Fruit fly (Drosophila melanogaster) whole organism, prepupa: ENCODE results near the gene OXA1L.
A peak's percentile ranks its signal among the peaks of the same experiment; 100 is the strongest.

Source experiments
- Blimp-1 ChIP-seq: fragments of 200-800 bp; sonication (Bioruptor generic); optimal IDR thresholded peaks from 3 replicates; lab custom pipeline; 2017; ENCODE audit warnings: missing biosample characterization, missing genetic modification characterization, mild to moderate bottlenecking, moderate library complexity, missing genetic modification reagents
- CG11902 ChIP-seq: fragments of 200-800 bp; sonication (Bioruptor generic); optimal IDR thresholded peaks from 3 replicates; lab custom pipeline; 2016; ENCODE audit warnings: missing biosample characterization, missing genetic modification characterization
- CG15336 ChIP-seq: fragments of 200-800 bp; sonication (Bioruptor generic); IDR thresholded peaks from 2 replicates; pipeline ENCODE4 v1.3.6; 2022; ENCODE audit warnings: missing biosample characterization, missing genetic modification characterization
- CG16779 ChIP-seq: fragments of 200-800 bp; sonication (Bioruptor generic); optimal IDR thresholded peaks from 3 replicates; lab custom pipeline; 2017; ENCODE audit warnings: missing biosample characterization, mild to moderate bottlenecking, missing genetic modification characterization
- CG3032 ChIP-seq: fragments of 200-800 bp; optimal IDR thresholded peaks from 2 replicates; lab custom pipeline; 2019; ENCODE audit warnings: missing biosample characterization, mild to moderate bottlenecking, missing genetic modification characterization, moderate library complexity
- CG31627 ChIP-seq: fragments of 200-800 bp; sonication (Bioruptor generic); optimal IDR thresholded peaks from 3 replicates; lab custom pipeline; 2016; ENCODE audit warnings: missing biosample characterization, missing genetic modification characterization
- CG32006 ChIP-seq: fragments of 200-800 bp; sonication (Bioruptor generic); optimal IDR thresholded peaks from 3 replicates; lab custom pipeline; 2017; ENCODE audit warnings: missing biosample characterization, mild to moderate bottlenecking, missing genetic modification characterization
- CG34406 ChIP-seq: fragments of 200-800 bp; sonication (Bioruptor generic); optimal IDR thresholded peaks from 3 replicates; lab custom pipeline; 2016; ENCODE audit warnings: missing biosample characterization, missing genetic modification characterization
- CG4318 ChIP-seq: fragments of 200-800 bp; sonication (Bioruptor generic); optimal IDR thresholded peaks from 3 replicates; lab custom pipeline; 2017; ENCODE audit warnings: missing biosample characterization, mild to moderate bottlenecking, missing genetic modification characterization
- CG6276 ChIP-seq: fragments of 200-800 bp; sonication (Bioruptor generic); optimal IDR thresholded peaks from 2 replicates; lab custom pipeline; 2017; ENCODE audit warnings: missing biosample characterization, mild to moderate bottlenecking, missing genetic modification characterization
- CG6792 ChIP-seq: fragments of 200-800 bp; sonication (Bioruptor generic); optimal IDR thresholded peaks from 3 replicates; lab custom pipeline; 2016; ENCODE audit warnings: missing biosample characterization, missing genetic modification characterization
- CG6808 ChIP-seq: fragments of 200-800 bp; sonication (Bioruptor generic); optimal IDR thresholded peaks from 3 replicates; lab custom pipeline; 2017; ENCODE audit warnings: missing biosample characterization, missing genetic modification characterization, mild to moderate bottlenecking, moderate library complexity, missing genetic modification reagents
- CG6854 ChIP-seq: fragments of 200-800 bp; sonication (Bioruptor generic); optimal IDR thresholded peaks from 2 replicates; lab custom pipeline; 2017; ENCODE audit warnings: missing biosample characterization, mild to moderate bottlenecking, missing genetic modification characterization
- CG7368 ChIP-seq: fragments of 200-800 bp; sonication (Bioruptor generic); optimal IDR thresholded peaks from 3 replicates; lab custom pipeline; 2016; ENCODE audit warnings: missing biosample characterization, missing genetic modification characterization
- CG8119 ChIP-seq: fragments of 200-800 bp; sonication (Bioruptor generic); IDR thresholded peaks from 3 replicates; pipeline ENCODE4 v1.3.6; 2022; ENCODE audit warnings: missing biosample characterization, missing genetic modification characterization
- CG8632 ChIP-seq: fragments of 200-800 bp; sonication (Bioruptor generic); optimal IDR thresholded peaks from 3 replicates; lab custom pipeline; 2016; ENCODE audit warnings: missing biosample characterization, missing genetic modification characterization
- CG9139 ChIP-seq: fragments of 200-800 bp; sonication (Bioruptor generic); optimal IDR thresholded peaks from 3 replicates; lab custom pipeline; 2017; ENCODE audit warnings: missing biosample characterization, mild to moderate bottlenecking, missing genetic modification characterization
- Eip75B ChIP-seq: fragments of 200-800 bp; sonication (Bioruptor generic); optimal IDR thresholded peaks from 3 replicates; lab custom pipeline; 2016; ENCODE audit warnings: missing biosample characterization, missing genetic modification characterization
- Eip78C ChIP-seq: fragments of 200-800 bp; sonication (Bioruptor generic); peaks from one replicate; lab custom pipeline; 2016; ENCODE audit warnings: missing biosample characterization, missing genetic modification characterization
- Eip93F ChIP-seq: fragments of 200-800 bp; sonication (Bioruptor generic); optimal IDR thresholded peaks from 2 replicates; lab custom pipeline; 2016; ENCODE audit warnings: missing biosample characterization, mild to moderate bottlenecking, missing genetic modification characterization
- Ets21C ChIP-seq: fragments of 200-800 bp; sonication (Bioruptor generic); optimal IDR thresholded peaks from 3 replicates; lab custom pipeline; 2016; ENCODE audit warnings: missing biosample characterization, missing genetic modification characterization
- Gug ChIP-seq: fragments of 200-800 bp; sonication (Bioruptor generic); IDR thresholded peaks from 2 replicates; pipeline ENCODE4 v1.3.6; 2022; ENCODE audit warnings: missing biosample characterization, missing genetic modification characterization
- Hr38 ChIP-seq: sonication (Bioruptor generic); optimal IDR thresholded peaks from 2 replicates; lab custom pipeline; 2016; ENCODE audit warnings: missing biosample characterization, missing genetic modification characterization
- Hr39 ChIP-seq: fragments of 200-800 bp; sonication (Bioruptor generic); optimal IDR thresholded peaks from 2 replicates; lab custom pipeline; 2016; ENCODE audit warnings: missing biosample characterization, missing genetic modification characterization
- Lpt ChIP-seq: fragments of 200-800 bp; sonication (Bioruptor generic); optimal IDR thresholded peaks from 3 replicates; lab custom pipeline; 2016; ENCODE audit warnings: missing biosample characterization, missing genetic modification characterization
- Met ChIP-seq: fragments of 200-800 bp; sonication (Bioruptor generic); optimal IDR thresholded peaks from 3 replicates; lab custom pipeline; 2016; ENCODE audit warnings: missing biosample characterization, missing genetic modification characterization
- OdsH ChIP-seq: fragments of 200-800 bp; sonication (Bioruptor generic); optimal IDR thresholded peaks from 3 replicates; lab custom pipeline; 2016; ENCODE audit warnings: missing biosample characterization, missing genetic modification characterization
- Smox ChIP-seq: fragments of 200-800 bp; sonication (Bioruptor generic); optimal IDR thresholded peaks from 3 replicates; lab custom pipeline; 2016; ENCODE audit warnings: missing biosample characterization, missing genetic modification characterization
- Sox102F ChIP-seq: fragments of 200-800 bp; sonication (Bioruptor generic); optimal IDR thresholded peaks from 2 replicates; lab custom pipeline; 2016; ENCODE audit warnings: missing biosample characterization, mild to moderate bottlenecking, missing genetic modification characterization
- achi ChIP-seq: fragments of 200-800 bp; sonication (Bioruptor generic); optimal IDR thresholded peaks from 3 replicates; lab custom pipeline; 2016; ENCODE audit warnings: missing biosample characterization, missing genetic modification characterization
- cyc ChIP-seq: fragments of 200-800 bp; sonication (Bioruptor generic); optimal IDR thresholded peaks from 3 replicates; lab custom pipeline; 2016; ENCODE audit warnings: missing biosample characterization, missing genetic modification characterization
- dac ChIP-seq: fragments of 200-800 bp; sonication (Bioruptor generic); optimal IDR thresholded peaks from 2 replicates; lab custom pipeline; 2017; ENCODE audit warnings: missing biosample characterization, mild to moderate bottlenecking, missing genetic modification characterization
- dsx ChIP-seq: fragments of 200-800 bp; optimal IDR thresholded peaks from 3 replicates; lab custom pipeline; 2019; ENCODE audit warnings: missing biosample characterization, mild to moderate bottlenecking, missing genetic modification characterization, moderate library complexity; ENCODE audit not compliant: poor library complexity, severe bottlenecking
- esn ChIP-seq: fragments of 200-800 bp; sonication (Bioruptor generic); optimal IDR thresholded peaks from 2 replicates; lab custom pipeline; 2016; ENCODE audit warnings: missing biosample characterization, mild to moderate bottlenecking, missing genetic modification characterization, moderate library complexity
- fd59A ChIP-seq: fragments of 200-800 bp; sonication (Bioruptor generic); optimal IDR thresholded peaks from 2 replicates; lab custom pipeline; 2017; ENCODE audit warnings: missing biosample characterization, mild to moderate bottlenecking, missing genetic modification characterization, missing genetic modification reagents
- fkh ChIP-seq: fragments of 200-800 bp; sonication (Bioruptor generic); optimal IDR thresholded peaks from 3 replicates; lab custom pipeline; 2017; ENCODE audit warnings: missing biosample characterization, mild to moderate bottlenecking, missing genetic modification characterization, moderate library complexity
- lz ChIP-seq: fragments of 200-800 bp; sonication (Bioruptor generic); optimal IDR thresholded peaks from 3 replicates; lab custom pipeline; 2016; ENCODE audit warnings: missing biosample characterization, missing genetic modification characterization
- net ChIP-seq: fragments of 200-800 bp; sonication (Bioruptor generic); optimal IDR thresholded peaks from 3 replicates; lab custom pipeline; 2016; ENCODE audit warnings: missing biosample characterization, missing genetic modification characterization
- pdm3 ChIP-seq: fragments of 200-800 bp; sonication (Bioruptor generic); optimal IDR thresholded peaks from 3 replicates; lab custom pipeline; 2016; ENCODE audit warnings: missing biosample characterization, missing genetic modification characterization
- salr ChIP-seq, 2 experiments: fragments of 200-800 bp; sonication (Bioruptor generic); optimal IDR thresholded peaks; 3 replicates each; lab custom pipeline; 2016 to 2018; ENCODE audit warnings: missing biosample characterization in 2 of 2, missing genetic modification characterization in 2 of 2, mild to moderate bottlenecking in 1 of 2
- spab ChIP-seq: fragments of 200-800 bp; sonication (Bioruptor generic); optimal IDR thresholded peaks from 2 replicates; lab custom pipeline; 2017; ENCODE audit warnings: missing biosample characterization, mild to moderate bottlenecking, missing genetic modification characterization, missing genetic modification reagents
- ss ChIP-seq, 2 experiments: fragments of 200-800 bp; sonication (Bioruptor generic); optimal IDR thresholded peaks; 2 replicates in 1 of 2; 3 replicates in 1 of 2; lab custom pipeline; 2017 to 2018; ENCODE audit warnings: mild to moderate bottlenecking in 2 of 2, missing biosample characterization in 2 of 2, missing genetic modification characterization in 2 of 2, moderate library complexity in 1 of 2
- svp ChIP-seq: fragments of 200-800 bp; sonication (Bioruptor generic); peaks from one replicate; lab custom pipeline; 2016; ENCODE audit warnings: missing biosample characterization, missing genetic modification characterization
- topi ChIP-seq: fragments of 200-800 bp; sonication (Bioruptor generic); optimal IDR thresholded peaks from 3 replicates; lab custom pipeline; 2016; ENCODE audit warnings: missing biosample characterization, missing genetic modification characterization
- vri ChIP-seq: fragments of 200-800 bp; sonication (Bioruptor generic); optimal IDR thresholded peaks from 3 replicates; lab custom pipeline; 2016; ENCODE audit warnings: missing biosample characterization, mild to moderate bottlenecking, missing genetic modification characterization

Gene OXA1L

DNA sequence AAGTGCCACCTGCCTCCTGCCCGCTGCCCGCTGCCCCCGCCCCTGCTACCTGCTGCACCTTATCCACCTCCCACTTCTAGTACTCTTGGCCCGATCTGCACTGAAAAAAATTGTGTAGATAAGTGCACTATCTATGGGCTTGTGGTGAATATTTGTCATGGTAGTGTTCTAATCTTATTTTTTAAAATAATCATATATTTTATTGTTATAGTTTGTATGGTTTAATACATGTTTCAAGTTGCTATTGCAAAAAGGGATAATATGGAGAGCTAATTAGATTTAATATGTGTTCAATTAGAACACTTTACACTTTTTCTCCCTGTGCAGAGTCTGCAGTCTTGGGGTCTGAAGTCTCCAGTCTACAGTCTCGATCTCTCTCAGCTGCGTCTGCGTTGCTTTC is 45.2 kb upstream of the OXA1L start (continued):
- peak; percentile 53 for TF ChIP-seq dac (GFP tag; lab: Kevin White, UChicago)
- peak; percentile 76 for TF ChIP-seq net (GFP tag; lab: Kevin White, UChicago)
- no peak for TF ChIP-seq Blimp-1 (GFP tag; lab: Kevin White, UChicago)
- TF ChIP-seq svp (GFP tag; lab: Kevin White, UChicago), result peak; percentile 53
- TF ChIP-seq spab, result peak; percentile 69
- TF ChIP-seq Hr39 (GFP tag; lab: Kevin White, UChicago), result no peak
- peak; percentile 34 for TF ChIP-seq Met (GFP tag; lab: Kevin White, UChicago)
- no peak for TF ChIP-seq CG11902 (GFP tag; lab: Kevin White, UChicago)
- peak; percentile 68 for TF ChIP-seq CG16779 (tag; lab: Kevin White, UChicago)
- TF ChIP-seq Eip93F, result no peak
- peak; percentile 44 to 69 for TF ChIP-seq salr (GFP tag; optimal IDR thresholded peaks at IDR 0.05; lab: Kevin White, UChicago)
- no peak for TF ChIP-seq Ets21C (GFP tag; lab: Kevin White, UChicago)
- no peak for TF ChIP-seq vri (GFP tag; lab: Kevin White, UChicago)
- TF ChIP-seq CG7368, result peak; percentile 39
- TF ChIP-seq fkh (GFP tag; lab: Kevin White, UChicago), result no peak
- TF ChIP-seq Hr38 (GFP tag; lab: Kevin White, UChicago), result no peak
- peak; percentile 69 for TF ChIP-seq Lpt (GFP tag; lab: Kevin White, UChicago)
- TF ChIP-seq CG6276, result peak; percentile 73
- peak; percentile 89 for TF ChIP-seq CG32006 (GFP tag; lab: Kevin White, UChicago)
- peak; percentile 88 for TF ChIP-seq CG15336
- no peak for TF ChIP-seq CG31627 (GFP tag; lab: Kevin White, UChicago)
- peak; percentile 54 for TF ChIP-seq Eip75B (GFP tag; lab: Kevin White, UChicago)
- TF ChIP-seq CG6808 (GFP tag; lab: Kevin White, UChicago), result peak; percentile 61
- peak; percentile 73 for TF ChIP-seq Gug (GFP tag; lab: Robert Waterston, UW)
- TF ChIP-seq cyc (GFP tag; lab: Kevin White, UChicago), result no peak
- TF ChIP-seq ss (GFP tag; optimal IDR thresholded peaks at IDR 0.05; lab: Kevin White, UChicago), result peak; percentile 60 to 75
- peak; percentile 1 for TF ChIP-seq esn (GFP tag; lab: Kevin White, UChicago)
- peak; percentile 83 for TF ChIP-seq achi (GFP tag; lab: Kevin White, UChicago)
- TF ChIP-seq Smox (GFP tag; lab: Kevin White, UChicago), result no peak
- TF ChIP-seq Sox102F (GFP tag; lab: Kevin White, UChicago), result no peak

DNA sequence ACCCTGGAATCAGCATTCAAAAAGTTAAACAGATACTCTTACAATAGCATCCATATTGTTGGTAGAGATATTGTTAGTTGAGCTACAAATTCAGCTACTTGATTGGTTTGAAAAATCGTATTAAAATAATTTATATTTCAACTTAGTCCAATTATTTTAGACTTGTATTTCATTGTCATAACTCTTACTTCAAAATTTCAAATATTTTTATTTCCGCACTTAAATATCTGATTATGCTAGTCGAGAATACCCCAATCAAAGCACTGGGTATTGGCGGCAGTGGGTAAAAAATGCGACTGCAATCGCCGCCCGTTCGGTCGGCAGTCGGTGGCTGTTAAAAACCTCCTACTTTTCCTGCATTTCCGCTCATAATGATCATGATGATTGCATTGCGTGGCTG is 42.5 kb upstream of the OXA1L start:
- TF ChIP-seq achi (GFP tag; lab: Kevin White, UChicago) (peak; percentile 43), CG34406 (no peak), dac (GFP tag; lab: Kevin White, UChicago) (no peak), Lpt (GFP tag; lab: Kevin White, UChicago) (peak; percentile 91), Smox (GFP tag; lab: Kevin White, UChicago) (peak; percentile 35), CG15336 (peak; percentile 56), vri (GFP tag; lab: Kevin White, UChicago) (no peak), net (GFP tag; lab: Kevin White, UChicago) (peak; percentile 25), CG8632 (GFP tag; lab: Kevin White, UChicago) (peak; percentile 52), CG11902 (GFP tag; lab: Kevin White, UChicago) (peak; percentile 80), CG9139 (GFP tag; lab: Kevin White, UChicago) (peak; percentile 5), topi (GFP tag; lab: Kevin White, UChicago) (peak; percentile 90), cyc (GFP tag; lab: Kevin White, UChicago) (peak; percentile 89), Ets21C (GFP tag; lab: Kevin White, UChicago) (no peak), CG7368 (peak; percentile 87), Hr39 (GFP tag; lab: Kevin White, UChicago) (no peak), CG8119 (GFP tag; lab: Robert Waterston, UW) (peak; percentile 51; the same call in 2 of the 3 replicates), Eip78C (peak; percentile 88), CG6808 (GFP tag; lab: Kevin White, UChicago) (no peak), CG3032 (tag; lab: Kevin White, UChicago) (peak; percentile 90), CG31627 (GFP tag; lab: Kevin White, UChicago) (peak; percentile 8), pdm3 (peak; percentile 47), Sox102F (GFP tag; lab: Kevin White, UChicago) (no peak), CG6854 (peak; percentile 75), Eip93F (peak; percentile 33), Blimp-1 (GFP tag; lab: Kevin White, UChicago) (no peak), lz (GFP tag; lab: Kevin White, UChicago) (peak; percentile 33), Eip75B (GFP tag; lab: Kevin White, UChicago) (peak; percentile 86), CG32006 (GFP tag; lab: Kevin White, UChicago) (peak; percentile 68), fd59A (GFP tag; lab: Kevin White, UChicago) (peak; percentile 55), CG16779 (tag; lab: Kevin White, UChicago) (peak; percentile 73), ss (GFP tag; optimal IDR thresholded peaks at IDR 0.05; lab: Kevin White, UChicago) (peak; percentile 23 to 35), CG4318 (peak; percentile 46), dsx (GFP tag; lab: Kevin White, UChicago) (peak; percentile 4), Met (GFP tag; lab: Kevin White, UChicago) (peak; percentile 30), CG6792 (peak; percentile 41), OdsH (GFP tag; lab: Kevin White, UChicago) (peak; percentile 36)
